Worm (Caenorhabditis elegans): ENCODE data around the gene M04C3.5.
A peak's percentile ranks its signal among the peaks of the same experiment; 100 is the strongest.

M04C3.5 gene

DNA sequence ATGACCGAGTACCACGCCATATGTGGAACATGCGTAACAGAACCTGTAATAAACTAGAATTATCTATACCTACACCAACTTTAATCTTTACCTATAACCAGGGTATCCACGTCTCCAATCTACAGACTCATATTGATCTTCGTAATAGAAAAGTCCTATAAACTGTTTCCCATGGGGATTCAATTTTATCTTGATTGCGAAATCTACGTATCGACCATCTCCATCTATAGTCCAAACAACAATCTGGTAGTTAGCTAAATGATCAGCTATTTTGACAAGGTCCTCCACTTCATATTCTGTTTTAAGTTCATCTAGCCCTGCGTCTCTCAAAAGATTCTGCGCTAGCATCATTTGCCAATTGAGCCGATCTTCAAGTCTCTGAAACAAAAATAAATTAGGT is 19.9 kb upstream of the M04C3.5 start:
- TF ChIP-seq blmp-1 (tag; optimal IDR thresholded peaks at IDR 0.05): no peak
- peak; percentile 94 for TF ChIP-seq ham-2 (GFP tag; optimal IDR thresholded peaks at IDR 0.05)
- TF ChIP-seq elt-1 (tag; optimal IDR thresholded peaks at IDR 0.05; ENCODE audit: borderline replicate concordance, insufficient read depth): peak; percentile 98

DNA sequence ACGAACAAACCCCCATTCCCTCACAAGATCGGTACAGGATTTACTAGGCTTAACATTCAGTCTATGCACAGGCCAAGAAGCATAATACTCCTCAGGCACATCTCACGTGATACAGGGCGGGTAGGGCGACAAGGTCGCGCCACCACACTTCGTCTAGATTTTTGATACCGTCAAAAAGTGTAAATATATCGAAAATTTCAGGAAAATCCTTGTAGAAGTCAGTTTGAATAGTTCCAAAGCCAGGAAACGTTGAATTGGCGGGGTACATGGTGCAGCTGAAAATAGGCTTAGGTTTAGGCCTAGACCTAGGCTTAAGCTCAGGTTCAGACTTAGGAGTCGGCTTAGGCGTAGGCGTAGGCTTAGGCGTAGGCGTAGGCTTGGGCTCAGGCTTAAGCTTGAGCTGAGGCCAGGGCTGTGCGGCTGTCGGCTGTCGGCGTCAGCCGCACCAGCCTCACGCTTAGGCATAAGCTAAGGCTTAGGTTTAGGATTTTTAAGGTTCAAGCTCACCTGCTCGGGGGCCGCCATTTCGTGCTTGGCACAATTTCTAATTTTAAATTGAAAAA is 19.1 kb upstream of the M04C3.5 start:
- TF ChIP-seq sem-2 (GFP tag; optimal IDR thresholded peaks at IDR 0.05) (peak; percentile 25), drap-1 (GFP tag; optimal IDR thresholded peaks at IDR 0.05) (peak; percentile 50), mab-5 (tag; optimal IDR thresholded peaks at IDR 0.05) (no peak), sptf-1 (tag; optimal IDR thresholded peaks at IDR 0.05) (peak; percentile 72), unc-39 (tag; optimal IDR thresholded peaks at IDR 0.05) (no peak), ham-2 (GFP tag; optimal IDR thresholded peaks at IDR 0.05) (peak; percentile 65)

DNA sequence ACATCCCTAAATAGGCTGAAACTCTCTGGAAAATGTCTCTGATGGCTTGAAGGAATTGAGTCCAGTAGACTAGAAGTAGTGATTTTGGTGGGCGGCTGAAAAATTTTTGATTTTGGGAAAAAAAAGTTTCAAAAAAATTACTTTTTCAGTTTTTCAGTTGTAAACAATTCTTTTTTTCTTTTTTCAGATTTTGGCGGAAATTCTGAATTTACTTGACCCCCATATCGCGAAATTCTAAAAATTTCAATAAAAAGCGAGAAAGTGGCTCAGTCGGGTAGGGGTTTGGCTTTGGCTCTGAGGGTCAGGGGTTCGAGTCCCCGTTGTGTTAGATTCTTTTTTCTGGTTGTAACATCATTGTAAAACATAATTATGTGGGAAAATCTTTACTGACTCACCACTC is 18.5 kb upstream of the M04C3.5 start, which contains the start of gene srw-85:
Gene srw-85, minus strand, starts transcription at position 101 of the 400 bp plus-strand sequence.
- TF ChIP-seq lin-13 (tag; optimal IDR thresholded peaks at IDR 0.05) (no peak), ham-2 (GFP tag; optimal IDR thresholded peaks at IDR 0.05) (no peak)

DNA sequence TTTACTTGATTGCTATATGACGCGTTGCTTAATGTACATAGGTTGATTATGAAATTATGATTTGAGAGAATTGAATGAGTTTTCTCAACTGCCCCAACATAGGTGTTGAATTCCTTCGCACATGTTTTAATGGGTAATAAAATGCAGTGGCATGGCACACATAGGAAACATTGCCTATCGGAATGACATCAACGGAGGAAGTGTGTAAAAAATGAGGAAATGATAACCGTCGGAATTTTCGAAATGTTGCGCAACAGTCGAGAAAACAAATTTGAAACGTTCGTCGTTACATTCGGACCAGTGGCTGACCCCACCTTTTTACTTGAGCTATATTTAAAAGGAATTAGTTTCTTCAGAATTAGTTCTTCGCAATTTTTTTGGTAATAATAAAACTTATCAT is 17.5 kb upstream of the M04C3.5 start:
- no peak for TF ChIP-seq nhr-12 (tag; optimal IDR thresholded peaks at IDR 0.05)
- no peak for TF ChIP-seq mab-5 (tag; optimal IDR thresholded peaks at IDR 0.05)
- TF ChIP-seq ham-2 (GFP tag; optimal IDR thresholded peaks at IDR 0.05): no peak

DNA sequence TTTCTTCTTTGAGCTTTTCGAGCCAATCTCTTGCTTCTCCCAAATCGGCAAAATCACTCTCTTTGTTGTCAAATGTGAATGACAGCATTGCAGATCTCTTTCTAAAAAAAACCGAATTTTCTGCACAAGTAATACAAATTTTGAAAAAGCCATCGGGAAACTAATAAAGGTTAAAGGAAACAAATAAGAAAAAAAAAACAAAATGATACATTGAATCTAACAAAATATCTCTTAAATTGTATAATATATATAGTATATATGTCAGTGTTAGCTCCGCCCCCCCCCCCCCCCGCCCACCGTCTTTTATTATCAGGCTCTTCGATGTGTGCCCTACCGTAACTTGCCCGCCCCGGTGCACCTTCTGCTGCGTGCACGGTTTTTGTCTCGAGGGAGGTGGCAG is 16.6 kb upstream of the M04C3.5 start, which contains the start of gene C25F9.11:
Gene C25F9.11, minus strand, starts transcription at position 101 of the 400 bp plus-strand sequence.
- TF ChIP-seq lin-13 (tag; optimal IDR thresholded peaks at IDR 0.05): no peak
- no peak for TF ChIP-seq mls-2 (tag; optimal IDR thresholded peaks at IDR 0.05)
- no peak for TF ChIP-seq unc-39 (tag; optimal IDR thresholded peaks at IDR 0.05)
- TF ChIP-seq nhr-12 (tag; optimal IDR thresholded peaks at IDR 0.05): no peak
- TF ChIP-seq mab-5 (tag; optimal IDR thresholded peaks at IDR 0.05): no peak
- no peak for TF ChIP-seq elt-3 (tag; optimal IDR thresholded peaks at IDR 0.05)
- TF ChIP-seq lsy-2 (tag; optimal IDR thresholded peaks at IDR 0.05): no peak
- no peak for TF ChIP-seq nhr-28 (tag; optimal IDR thresholded peaks at IDR 0.05)
- TF ChIP-seq bed-3 (GFP tag; optimal IDR thresholded peaks at IDR 0.05): no peak
- TF ChIP-seq cnd-1 (tag; optimal IDR thresholded peaks at IDR 0.05): no peak
- TF ChIP-seq ztf-11 (tag; optimal IDR thresholded peaks at IDR 0.05): no peak
- no peak for TF ChIP-seq elt-1 (tag; optimal IDR thresholded peaks at IDR 0.05; ENCODE audit: borderline replicate concordance, insufficient read depth)
- TF ChIP-seq nhr-2 (tag; optimal IDR thresholded peaks at IDR 0.05): no peak

DNA sequence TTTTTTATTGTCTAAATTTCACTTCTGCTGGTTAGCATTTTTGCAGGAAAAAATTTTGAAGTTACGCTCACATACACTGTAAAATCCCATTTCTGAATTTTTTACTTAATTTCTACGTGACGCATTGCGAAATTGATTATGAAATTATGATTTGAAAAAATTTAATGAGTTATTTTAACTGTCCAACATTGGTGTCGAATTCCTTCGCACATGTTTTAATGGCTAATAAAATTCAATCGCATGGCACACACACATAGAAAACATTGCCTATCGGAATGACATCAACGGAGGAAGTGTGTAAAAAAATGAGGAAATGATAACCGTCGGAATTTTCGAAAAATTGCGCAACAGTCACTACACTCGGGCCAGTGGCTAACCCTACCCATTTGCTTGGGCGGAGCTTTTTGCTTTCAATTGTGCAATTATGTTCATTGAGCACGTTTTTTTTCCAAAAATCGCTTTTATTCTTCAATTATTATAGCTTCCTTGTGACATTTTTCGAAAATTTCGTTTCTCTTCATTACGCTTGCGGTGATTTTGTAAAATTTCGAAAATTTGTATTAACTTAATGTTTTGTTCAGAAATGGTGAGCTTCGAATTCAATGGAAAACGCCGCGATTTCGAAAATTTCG is 15.6 kb upstream of the M04C3.5 start, which contains the start of gene C25F9.16:
Gene C25F9.16, plus strand, starts transcription at position 582 of the 632 bp plus-strand sequence.
- TF ChIP-seq ztf-11 (tag; optimal IDR thresholded peaks at IDR 0.05) (no peak), zip-8 (tag; optimal IDR thresholded peaks at IDR 0.05) (peak; percentile 29)

DNA sequence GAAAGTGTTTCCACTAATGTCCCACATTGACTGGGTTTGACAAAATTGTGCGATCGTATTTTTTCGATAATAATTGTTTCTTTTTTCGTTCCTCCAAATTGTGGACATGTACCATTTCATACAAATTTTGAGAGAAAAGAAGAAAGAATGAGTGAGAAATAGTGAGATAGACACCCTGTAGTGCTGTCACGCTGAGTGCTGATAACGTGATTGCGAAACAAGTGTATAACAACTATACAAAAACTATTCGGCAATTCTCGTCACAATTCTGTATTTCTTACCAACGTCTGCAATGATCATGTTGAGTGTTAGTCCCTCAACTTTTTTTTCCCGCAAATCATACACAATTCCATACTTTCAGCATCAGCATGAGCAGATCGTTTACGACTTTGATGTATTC is 13.2 kb upstream of the M04C3.5 start, which contains the start of gene C25F9.14:
Gene C25F9.14, plus strand, starts transcription at position 178 of the 400 bp plus-strand sequence.
- TF ChIP-seq unc-62 (GFP tag; optimal IDR thresholded peaks at IDR 0.05) (no peak), elt-3 (tag; optimal IDR thresholded peaks at IDR 0.05) (no peak), lsy-2 (tag; optimal IDR thresholded peaks at IDR 0.05) (no peak), snpc-4 (tag; optimal IDR thresholded peaks at IDR 0.05) (no peak), zip-8 (tag; optimal IDR thresholded peaks at IDR 0.05) (no peak), blmp-1 (tag; optimal IDR thresholded peaks at IDR 0.05) (no peak), mep-1 (tag; optimal IDR thresholded peaks at IDR 0.05) (no peak), flh-1 (GFP tag; optimal IDR thresholded peaks at IDR 0.05) (no peak), cnd-1 (tag; optimal IDR thresholded peaks at IDR 0.05) (no peak), sptf-1 (tag; optimal IDR thresholded peaks at IDR 0.05) (no peak), ces-1 (GFP tag; optimal IDR thresholded peaks at IDR 0.05) (no peak)

DNA sequence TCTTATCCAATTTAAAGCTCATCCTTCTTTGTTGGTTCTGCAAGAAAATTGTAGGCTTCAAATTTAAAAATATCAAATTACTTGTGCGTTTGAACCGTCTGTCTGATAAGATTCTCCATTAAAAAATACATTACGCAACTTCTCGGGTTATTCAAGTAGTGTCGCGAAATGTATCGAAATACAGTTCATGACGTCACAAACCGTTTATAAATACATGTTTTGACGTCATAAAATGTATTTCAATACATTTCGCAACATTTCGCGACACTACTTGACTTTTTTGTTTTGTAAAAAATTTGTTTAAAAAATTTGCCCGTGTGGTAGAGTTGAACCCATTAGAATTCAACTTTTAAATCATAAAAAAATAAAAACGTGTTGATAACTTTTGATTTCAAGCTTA is 5.9 kb upstream of the M04C3.5 start:
- TF ChIP-seq mab-5 (tag; optimal IDR thresholded peaks at IDR 0.05): no peak
- TF ChIP-seq zip-8 (tag; optimal IDR thresholded peaks at IDR 0.05): peak; percentile 76
- no peak for TF ChIP-seq ces-1 (GFP tag; optimal IDR thresholded peaks at IDR 0.05)
- no peak for TF ChIP-seq lin-32 (GFP tag; optimal IDR thresholded peaks at IDR 0.05)
